Worm (Caenorhabditis elegans) whole organism, L4/young adult: ENCODE measurements around the gene F46B3.23.

Source experiments
- W03F9.2 ChIP-seq: fragments of 150-350 bp; optimal IDR thresholded peaks from 2 replicates; lab custom pipeline; 2014; ENCODE audit warnings: missing biosample characterization, missing genetic modification characterization
- him-1 ChIP-seq: sonication (generic microtip); optimal IDR thresholded peaks from 2 replicates; lab custom pipeline; 2016; ENCODE audit warnings: missing genotype, missing genetic modification reagents, missing genetic modification characterization, missing compliant biosample characterization

ce11 chrV:20603014-20603413 is 3.5 kb downstream of the F46B3.23 start, which contains the start of gene ttr-11:
- TF ChIP-seq W03F9.2: no peak
- TF ChIP-seq him-1 (tag; lab: Kevin White, UChicago): no peak
